Fruit fly (Drosophila melanogaster): ENCODE data around the gene NO66.
A peak's percentile ranks its signal among the peaks of the same experiment; 100 is the strongest.

Gene NO66

dm6 chrX:4324781-4325180, 5.5 kb downstream of the NO66 start (continued):
- TF ChIP-seq CG9215 (GFP tag; IDR thresholded peaks at IDR 0.05): peak; percentile 98
- TF ChIP-seq Scr (GFP tag; IDR thresholded peaks at IDR 0.05; ENCODE audit: partially characterized antibody): no peak
- TF ChIP-seq row (GFP tag; IDR thresholded peaks at IDR 0.05): peak; percentile 100
- peak; percentile 97 for TF ChIP-seq Six4 (GFP tag; optimal IDR thresholded peaks at IDR 0.05)
- TF ChIP-seq vfl (GFP tag; optimal IDR thresholded peaks at IDR 0.05): peak; percentile 97
- TF ChIP-seq Adf1 (GFP tag; IDR thresholded peaks at IDR 0.05): peak; percentile 92
- TF ChIP-seq Dref (GFP tag; IDR thresholded peaks at IDR 0.05): peak; percentile 54
- peak; percentile 99 for TF ChIP-seq fd3F (GFP tag; optimal IDR thresholded peaks at IDR 0.05)
- peak; percentile 97 for TF ChIP-seq Hr3 (GFP tag; optimal IDR thresholded peaks at IDR 0.05)
- TF ChIP-seq CG10274 (GFP tag; optimal IDR thresholded peaks at IDR 0.05): peak; percentile 94
- peak; percentile 96 for TF ChIP-seq scrt (GFP tag; optimal IDR thresholded peaks at IDR 0.05)
- peak; percentile 89 for TF ChIP-seq CG6654 (GFP tag; optimal IDR thresholded peaks at IDR 0.05)
- peak; percentile 88 for TF ChIP-seq CG15073 (GFP tag; optimal IDR thresholded peaks at IDR 0.05)
- TF ChIP-seq CG10267 (tag; optimal IDR thresholded peaks at IDR 0.05): peak; percentile 87
- peak; percentile 93 for TF ChIP-seq exex (tag; optimal IDR thresholded peaks at IDR 0.05)
- peak in 1 of 3 experiments; percentile 78 for TF ChIP-seq lola (GFP tag; optimal IDR thresholded peaks at IDR 0.05)
- TF ChIP-seq nmo (GFP tag; optimal IDR thresholded peaks at IDR 0.05): peak; percentile 97
- peak; percentile 69 for TF ChIP-seq CG33557 (GFP tag; optimal IDR thresholded peaks at IDR 0.05)
- TF ChIP-seq CG4404 (GFP tag; IDR thresholded peaks at IDR 0.05): peak; percentile 96
- peak; percentile 98 for TF ChIP-seq Oaz (GFP tag; IDR thresholded peaks at IDR 0.05)
- TF ChIP-seq chinmo (GFP tag; IDR thresholded peaks at IDR 0.05; ENCODE audit: partially characterized antibody): no peak
- peak; percentile 96 for TF ChIP-seq CG6854 (GFP tag; optimal IDR thresholded peaks at IDR 0.05)
- TF ChIP-seq mirr (GFP tag; optimal IDR thresholded peaks at IDR 0.05): peak; percentile 100
- TF ChIP-seq esg (GFP tag; conservative IDR thresholded peaks at IDR 0.05): peak; percentile 99
- peak; percentile 99 for TF ChIP-seq CG2678 (tag; optimal IDR thresholded peaks at IDR 0.05)
- TF ChIP-seq CG7271 (tag; optimal IDR thresholded peaks at IDR 0.05): peak; percentile 76
- TF ChIP-seq chn (GFP tag; optimal IDR thresholded peaks at IDR 0.05): peak; percentile 96
- peak; percentile 98 for TF ChIP-seq CG1603 (tag; optimal IDR thresholded peaks at IDR 0.05)
- TF ChIP-seq CG18764 (GFP tag; optimal IDR thresholded peaks at IDR 0.05): peak; percentile 95
- peak; percentile 98 for TF ChIP-seq lbe (GFP tag; optimal IDR thresholded peaks at IDR 0.05)
- peak; percentile 96 for TF ChIP-seq CG6683 (GFP tag; optimal IDR thresholded peaks at IDR 0.05)
- peak; percentile 95 for TF ChIP-seq CG10959 (GFP tag; IDR thresholded peaks at IDR 0.05)
- TF ChIP-seq NfI (GFP tag; optimal IDR thresholded peaks at IDR 0.05): peak; percentile 99
- TF ChIP-seq Nf-YB (GFP tag; optimal IDR thresholded peaks at IDR 0.05): peak; percentile 81
- TF ChIP-seq gcm (GFP tag; optimal IDR thresholded peaks at IDR 0.05): peak; percentile 95
- peak; percentile 83 for TF ChIP-seq CG8290 (GFP tag; optimal IDR thresholded peaks at IDR 0.05)
- peak; percentile 10 to 100 for TF ChIP-seq CG8290 (tag; optimal IDR thresholded peaks at IDR 0.05)
- TF ChIP-seq CG3726 (GFP tag; IDR thresholded peaks at IDR 0.05): peak; percentile 98
- peak; percentile 94 for TF ChIP-seq CG11696 (GFP tag; IDR thresholded peaks at IDR 0.05)
- TF ChIP-seq ac (GFP tag; optimal IDR thresholded peaks at IDR 0.05): peak; percentile 78
- peak; percentile 97 for TF ChIP-seq cwo (GFP tag; optimal IDR thresholded peaks at IDR 0.05)
- peak; percentile 98 for TF ChIP-seq CG31224 (GFP tag; IDR thresholded peaks at IDR 0.05)
- peak; percentile 87 for TF ChIP-seq CG15696 (tag; optimal IDR thresholded peaks at IDR 0.05)
- TF ChIP-seq kay (GFP tag; optimal IDR thresholded peaks at IDR 0.05): peak; percentile 97
- peak; percentile 99 for TF ChIP-seq CG7839 (tag; optimal IDR thresholded peaks at IDR 0.05)
- peak; percentile 99 for TF ChIP-seq CG13894 (tag; optimal IDR thresholded peaks at IDR 0.05)
- TF ChIP-seq CG6813 (GFP tag; optimal IDR thresholded peaks at IDR 0.05): peak; percentile 98
- TF ChIP-seq GATAe (GFP tag; conservative IDR thresholded peaks at IDR 0.05): peak; percentile 99
- peak; percentile 94 for TF ChIP-seq CG9727 (GFP tag; optimal IDR thresholded peaks at IDR 0.05)
- TF ChIP-seq gem (tag; optimal IDR thresholded peaks at IDR 0.05): peak; percentile 98

Measured in whole organism, embryonic.